Fruit fly (Drosophila melanogaster): ENCODE results near the gene Nuak.

Gene Nuak

dm6 chr3R:10349987-10350386, 85.9 kb downstream of the Nuak start, which contains the start of gene jumu (continued):
- TF ChIP-seq CG30020 (tag; optimal IDR thresholded peaks at IDR 0.05) (no peak), CG9797 (GFP tag; optimal IDR thresholded peaks at IDR 0.05) (peak; percentile 100), Dll (GFP tag; IDR thresholded peaks at IDR 0.05; ENCODE audit: partially characterized antibody) (no peak), Dfd (GFP tag; optimal IDR thresholded peaks at IDR 0.05) (no peak), pita (GFP tag; optimal IDR thresholded peaks at IDR 0.05) (peak; percentile 94), bcd (GFP tag; optimal IDR thresholded peaks at IDR 0.05) (peak; percentile 20), CG7271 (tag; optimal IDR thresholded peaks at IDR 0.05) (no peak), CG14710 (tag; optimal IDR thresholded peaks at IDR 0.05) (peak; percentile 84), CG15479 (GFP tag; optimal IDR thresholded peaks at IDR 0.05) (no peak), B-H2 (GFP tag; optimal IDR thresholded peaks at IDR 0.05) (peak; percentile 47), CG2712 (tag; optimal IDR thresholded peaks at IDR 0.05) (peak; percentile 57), ewg (GFP tag; optimal IDR thresholded peaks at IDR 0.05) (peak; percentile 1), Hmr (GFP tag; optimal IDR thresholded peaks at IDR 0.05) (peak; percentile 79), nom (GFP tag; optimal IDR thresholded peaks at IDR 0.05) (peak; percentile 16), Xbp1 (GFP tag; optimal IDR thresholded peaks at IDR 0.05) (peak; percentile 1), CG12236 (GFP tag; optimal IDR thresholded peaks at IDR 0.05) (no peak), Sin3A (optimal IDR thresholded peaks at IDR 0.05) (peak; percentile 12), eve (GFP tag; optimal IDR thresholded peaks at IDR 0.05) (no peak), Hr51 (GFP tag; optimal IDR thresholded peaks at IDR 0.05) (peak in 1 of 2 experiments; percentile 31), CG15011 (GFP tag; optimal IDR thresholded peaks at IDR 0.05) (no peak), zen (tag; optimal IDR thresholded peaks at IDR 0.05) (peak; percentile 35), gsb-n (tag; optimal IDR thresholded peaks at IDR 0.05) (peak; percentile 10), CG4282 (GFP tag; optimal IDR thresholded peaks at IDR 0.05) (peak; percentile 13), sug (tag; optimal IDR thresholded peaks at IDR 0.05) (peak; percentile 41), gem (tag; optimal IDR thresholded peaks at IDR 0.05) (peak; percentile 25), gfzf (GFP tag; optimal IDR thresholded peaks at IDR 0.05) (peak; percentile 98), pros (GFP tag; optimal IDR thresholded peaks at IDR 0.05) (no peak), lmd (GFP tag; IDR thresholded peaks at IDR 0.05) (no peak), ERR (GFP tag; optimal IDR thresholded peaks at IDR 0.05) (peak; percentile 7), lov (optimal IDR thresholded peaks at IDR 0.05) (no peak), lov (GFP tag; IDR thresholded peaks at IDR 0.05) (no peak), NC2β (GFP tag; optimal IDR thresholded peaks at IDR 0.05) (peak; percentile 34), CG8290 (GFP tag; optimal IDR thresholded peaks at IDR 0.05) (no peak), CG8290 (tag; optimal IDR thresholded peaks at IDR 0.05) (peak in 1 of 2 experiments; percentile 71), Poxn (GFP tag; IDR thresholded peaks at IDR 0.05) (no peak), ato (GFP tag; IDR thresholded peaks at IDR 0.05; ENCODE audit: partially characterized antibody) (no peak), Fer1 (GFP tag; optimal IDR thresholded peaks at IDR 0.05) (peak; percentile 25), her (GFP tag; optimal IDR thresholded peaks at IDR 0.05) (peak; percentile 21), abd-A (tag; optimal IDR thresholded peaks at IDR 0.05) (no peak), Nf-YC (tag; optimal IDR thresholded peaks at IDR 0.05) (peak; percentile 25), CG8388 (GFP tag; optimal IDR thresholded peaks at IDR 0.05) (no peak), CG7928 (GFP tag; optimal IDR thresholded peaks at IDR 0.05) (peak; percentile 59), CG42726 (GFP tag; IDR thresholded peaks at IDR 0.05; ENCODE audit: partially characterized antibody) (no peak), MTF-1 (GFP tag; optimal IDR thresholded peaks at IDR 0.05; ENCODE audit: borderline replicate concordance) (peak; percentile 15), gro (GFP tag; optimal IDR thresholded peaks at IDR 0.05) (peak; percentile 34), CG13123 (GFP tag; optimal IDR thresholded peaks at IDR 0.05) (no peak), CG9727 (GFP tag; optimal IDR thresholded peaks at IDR 0.05) (peak; percentile 23), dysf (GFP tag; IDR thresholded peaks at IDR 0.05) (no peak), CG12391 (tag; optimal IDR thresholded peaks at IDR 0.05) (peak; percentile 29), CG15601 (tag; optimal IDR thresholded peaks at IDR 0.05) (peak; percentile 61), trem (tag; optimal IDR thresholded peaks at IDR 0.05) (peak; percentile 82)

All from whole organism, embryonic.